Worm (Caenorhabditis elegans): ENCODE results near the gene best-5.

- TF ChIP-seq nhr-11 (tag; optimal IDR thresholded peaks at IDR 0.05) (peak; percentile 5), syd-9 (tag; optimal IDR thresholded peaks at IDR 0.05) (no peak), ceh-45 (GFP tag; IDR thresholded peaks at IDR 0.05) (no peak), K09A11.1 (tag; optimal IDR thresholded peaks at IDR 0.05; ENCODE audit: insufficient read depth) (no peak), fax-1 (tag; optimal IDR thresholded peaks at IDR 0.05) (no peak), pha-4 (tag; optimal IDR thresholded peaks at IDR 0.05) (no peak), hlh-30 (tag; optimal IDR thresholded peaks at IDR 0.05; ENCODE audit: insufficient read depth) (no peak), ceh-34 (tag; optimal IDR thresholded peaks at IDR 0.05) (no peak), ama-1 (optimal IDR thresholded peaks at IDR 0.05) (no peak), fkh-10 (GFP tag; optimal IDR thresholded peaks at IDR 0.05) (no peak), pag-3 (tag; optimal IDR thresholded peaks at IDR 0.05; ENCODE audit: borderline replicate concordance) (no peak), ceh-9 (tag; optimal IDR thresholded peaks at IDR 0.05) (no peak), T23F11.4 (GFP tag; optimal IDR thresholded peaks at IDR 0.05) (no peak)
Observed at ce11 chrIII:9678819-9679218, 11.2 kb downstream of the best-5 start, which contains the start of gene ugt-60.

Measured in whole organism, late embryonic.